Fruit fly (Drosophila melanogaster) whole organism, embryonic: ENCODE measurements around the gene CG4607.

ENCODE experiments used
- Ada2b ChIP-seq: fragments of 200-800 bp; sonication (Bioruptor generic); IDR thresholded peaks from 2 replicates; pipeline ENCODE4 v1.3.6; 2022; ENCODE audit warnings: missing biosample characterization, missing genetic modification characterization
- Antp ChIP-seq: fragments of 200-800 bp; sonication (Bioruptor generic); optimal IDR thresholded peaks from 3 replicates; lab custom pipeline; 2016; ENCODE audit warnings: missing biosample characterization, missing genetic modification characterization
- CG10147 ChIP-seq: fragments of 200-800 bp; sonication (Bioruptor generic); optimal IDR thresholded peaks from 2 replicates; lab custom pipeline; 2019; ENCODE audit warnings: missing biosample characterization, mild to moderate bottlenecking, missing genetic modification characterization, moderate library complexity
- CG10209 ChIP-seq: fragments of 200-800 bp; sonication (Bioruptor generic); optimal IDR thresholded peaks from 3 replicates; lab custom pipeline; 2017; ENCODE audit warnings: missing biosample characterization, mild to moderate bottlenecking, missing genetic modification characterization, missing genetic modification reagents
- CG10274 ChIP-seq: fragments of 200-800 bp; sonication (Bioruptor generic); optimal IDR thresholded peaks from 3 replicates; lab custom pipeline; 2017; ENCODE audit warnings: missing biosample characterization, mild to moderate bottlenecking, missing genetic modification characterization
- CG10366 ChIP-seq: fragments of 200-800 bp; sonication (Bioruptor generic); IDR thresholded peaks from 2 replicates; pipeline ENCODE4 v1.3.6; 2022; ENCODE audit warnings: missing biosample characterization, missing genetic modification characterization
- CG13296 ChIP-seq: fragments of 200-800 bp; sonication (Bioruptor generic); optimal IDR thresholded peaks from 3 replicates; lab custom pipeline; 2018; ENCODE audit warnings: missing biosample characterization, mild to moderate bottlenecking, missing genetic modification characterization
- CG13424 ChIP-seq: fragments of 200-800 bp; sonication (Bioruptor generic); optimal IDR thresholded peaks from 2 replicates; lab custom pipeline; 2019; ENCODE audit warnings: missing biosample characterization, mild to moderate bottlenecking, missing genetic modification characterization, moderate library complexity
- CG14710 ChIP-seq: fragments of 200-800 bp; sonication (Bioruptor generic); optimal IDR thresholded peaks from 3 replicates; lab custom pipeline; 2019; ENCODE audit warnings: missing biosample characterization, mild to moderate bottlenecking, missing genetic modification characterization, moderate library complexity
- CG14965 ChIP-seq: fragments of 200-800 bp; sonication (Bioruptor generic); optimal IDR thresholded peaks from 2 replicates; lab custom pipeline; 2016; ENCODE audit warnings: missing biosample characterization, missing genetic modification characterization, borderline replicate concordance
- CG15269 ChIP-seq: fragments of 200-800 bp; sonication (Bioruptor generic); optimal IDR thresholded peaks from 2 replicates; lab custom pipeline; 2018; ENCODE audit warnings: missing biosample characterization, mild to moderate bottlenecking, missing genetic modification characterization, moderate library complexity
- CG15696 ChIP-seq: fragments of 200-800 bp; sonication (Bioruptor generic); optimal IDR thresholded peaks from 2 replicates; lab custom pipeline; 2019; ENCODE audit warnings: missing biosample characterization, mild to moderate bottlenecking, missing genetic modification characterization, moderate library complexity
- CG1603 ChIP-seq: fragments of 200-800 bp; sonication (Bioruptor generic); optimal IDR thresholded peaks from 2 replicates; lab custom pipeline; 2019; ENCODE audit warnings: missing biosample characterization, mild to moderate bottlenecking, missing genetic modification characterization, moderate library complexity
- CG16813 ChIP-seq: fragments of 200-800 bp; sonication (Bioruptor generic); IDR thresholded peaks from 3 replicates; pipeline ENCODE4 v1.3.6; 2022; ENCODE audit warnings: missing biosample characterization, missing genetic modification characterization; ENCODE audit not compliant: partially characterized antibody
- CG18476 ChIP-seq: fragments of 200-800 bp; sonication (Bioruptor generic); optimal IDR thresholded peaks from 2 replicates; lab custom pipeline; 2016; ENCODE audit warnings: missing biosample characterization, mild to moderate bottlenecking, missing genetic modification characterization
- CG2120 ChIP-seq: fragments of 200-800 bp; sonication (Bioruptor generic); optimal IDR thresholded peaks from 3 replicates; lab custom pipeline; 2016; ENCODE audit warnings: missing biosample characterization, missing genetic modification characterization
- CG2712 ChIP-seq: fragments of 200-800 bp; optimal IDR thresholded peaks from 3 replicates; lab custom pipeline; 2019; ENCODE audit warnings: missing biosample characterization, mild to moderate bottlenecking, missing genetic modification characterization, moderate library complexity
- CG30020 ChIP-seq: fragments of 200-800 bp; optimal IDR thresholded peaks from 2 replicates; lab custom pipeline; 2019; ENCODE audit warnings: missing biosample characterization, mild to moderate bottlenecking, missing genetic modification characterization, moderate library complexity
- CG31441 ChIP-seq: fragments of 200-800 bp; sonication (Bioruptor generic); IDR thresholded peaks from 2 replicates; pipeline ENCODE4 v1.3.6; 2022; ENCODE audit warnings: missing biosample characterization, missing genetic modification characterization
- CG3163 ChIP-seq: fragments of 200-800 bp; sonication (Bioruptor generic); optimal IDR thresholded peaks from 3 replicates; lab custom pipeline; 2016; ENCODE audit warnings: missing biosample characterization, missing genetic modification characterization
- CG32772 ChIP-seq: fragments of 200-800 bp; sonication (Bioruptor generic); IDR thresholded peaks from 2 replicates; pipeline ENCODE4 v1.3.6; 2022; ENCODE audit warnings: missing biosample characterization, missing genetic modification characterization
- CG3726 ChIP-seq: fragments of 200-800 bp; sonication (Bioruptor generic); IDR thresholded peaks from 3 replicates; pipeline ENCODE4, ENCODE4 v1.3.6; 2022; ENCODE audit warnings: missing biosample characterization, missing genetic modification characterization
- CG43689 ChIP-seq: fragments of 200-800 bp; sonication (Bioruptor generic); IDR thresholded peaks from 2 replicates; pipeline ENCODE4 v1.3.6; 2022; ENCODE audit warnings: missing biosample characterization, missing genetic modification characterization
- CG6683 ChIP-seq: fragments of 200-800 bp; sonication (Bioruptor generic); optimal IDR thresholded peaks from 2 replicates; lab custom pipeline; 2017; ENCODE audit warnings: missing biosample characterization, mild to moderate bottlenecking, missing genetic modification characterization, missing genetic modification reagents
- CHES-1-like ChIP-seq: fragments of 200-800 bp; sonication (Bioruptor generic); optimal IDR thresholded peaks from 2 replicates; lab custom pipeline; 2016; ENCODE audit warnings: missing biosample characterization, missing genetic modification characterization
- CoRest ChIP-seq: fragments of 200-800 bp; sonication (Bioruptor generic); optimal IDR thresholded peaks from 3 replicates; lab custom pipeline; 2018; ENCODE audit warnings: missing biosample characterization, mild to moderate bottlenecking, missing genetic modification characterization, moderate library complexity
- Eip74EF ChIP-seq, 2 experiments: fragments of 200-800 bp in 1 of 2; fragments of >200 bp in 1 of 2; sonication (Bioruptor generic) in 1 of 2; optimal IDR thresholded peaks; 2 replicates each; lab custom pipeline; 2017 to 2019; ENCODE audit warnings: missing biosample characterization in 2 of 2, missing genetic modification characterization in 2 of 2, mild to moderate bottlenecking in 1 of 2, moderate library complexity in 1 of 2
- Hmx ChIP-seq: fragments of 200-800 bp; sonication (Bioruptor generic); optimal IDR thresholded peaks from 2 replicates; lab custom pipeline; 2016; ENCODE audit warnings: missing biosample characterization, missing genetic modification characterization
- Hr51 ChIP-seq, 2 experiments: fragments of 200-800 bp; sonication (Bioruptor generic); optimal IDR thresholded peaks; 2 replicates in 1 of 2; 3 replicates in 1 of 2; lab custom pipeline; 2016 to 2018; ENCODE audit warnings: missing biosample characterization in 2 of 2, missing genetic modification characterization in 2 of 2, mild to moderate bottlenecking in 1 of 2, moderate library complexity in 1 of 2
- NC2β ChIP-seq: fragments of 200-800 bp; sonication (Bioruptor generic); optimal IDR thresholded peaks from 2 replicates; lab custom pipeline; 2016; ENCODE audit warnings: missing biosample characterization, missing genetic modification characterization
- Nf-YB ChIP-seq: fragments of 200-800 bp; sonication (Bioruptor generic); optimal IDR thresholded peaks from 3 replicates; lab custom pipeline; 2019; ENCODE audit warnings: missing biosample characterization, mild to moderate bottlenecking, missing genetic modification characterization, moderate library complexity
- Oli ChIP-seq: fragments of 200-800 bp; sonication (Bioruptor generic); optimal IDR thresholded peaks from 2 replicates; lab custom pipeline; 2018; ENCODE audit warnings: missing biosample characterization, mild to moderate bottlenecking, missing genetic modification characterization, moderate library complexity
- Opbp ChIP-seq: fragments of 200-800 bp; sonication (Bioruptor generic); IDR thresholded peaks from 3 replicates; pipeline ENCODE4 v1.3.6; 2022; ENCODE audit warnings: missing biosample characterization, missing genetic modification characterization; ENCODE audit not compliant: partially characterized antibody
- Pdp1 ChIP-seq, 2 experiments: fragments of 200-800 bp; sonication (Bioruptor generic); optimal IDR thresholded peaks; 3 replicates each; lab custom pipeline; 2016; ENCODE audit warnings: missing biosample characterization in 2 of 2, missing genetic modification characterization in 2 of 2, mild to moderate bottlenecking in 1 of 2, moderate library complexity in 1 of 2
- Sox102F ChIP-seq: fragments of 200-800 bp; sonication (Bioruptor generic); optimal IDR thresholded peaks from 2 replicates; lab custom pipeline; 2018; ENCODE audit warnings: missing biosample characterization, mild to moderate bottlenecking, missing genetic modification characterization, moderate library complexity
- bbx ChIP-seq: fragments of 200-800 bp; sonication (Bioruptor generic); IDR thresholded peaks from 2 replicates; pipeline ENCODE4 v1.3.6; 2022; ENCODE audit warnings: missing biosample characterization, missing genetic modification characterization; ENCODE audit not compliant: partially characterized antibody
- bsh ChIP-seq, 2 experiments: fragments of 200-800 bp; sonication (Bioruptor generic); optimal IDR thresholded peaks; 2 replicates each; lab custom pipeline; 2017 to 2018; ENCODE audit warnings: mild to moderate bottlenecking in 2 of 2, missing biosample characterization in 2 of 2, missing genetic modification characterization in 2 of 2, moderate library complexity in 1 of 2
- dati ChIP-seq: fragments of 200-800 bp; sonication (Bioruptor generic); IDR thresholded peaks from 2 replicates; pipeline ENCODE4 v1.3.6; 2022; ENCODE audit warnings: missing biosample characterization, missing genetic modification characterization
- dmrt11E ChIP-seq: fragments of 200-800 bp; sonication (Bioruptor generic); optimal IDR thresholded peaks from 3 replicates; lab custom pipeline; 2018; ENCODE audit warnings: missing biosample characterization, mild to moderate bottlenecking, missing genetic modification characterization, moderate library complexity
- grn ChIP-seq: fragments of 200-800 bp; sonication (Bioruptor generic); optimal IDR thresholded peaks from 3 replicates; lab custom pipeline; 2017; ENCODE audit warnings: missing biosample characterization, missing genetic modification characterization
- gt ChIP-seq: fragments of 200-800 bp; sonication (Bioruptor generic); IDR thresholded peaks from 2 replicates; pipeline ENCODE4 v1.3.6; 2022; ENCODE audit warnings: missing biosample characterization, missing genetic modification characterization
- ham ChIP-seq: fragments of 200-800 bp; sonication (Bioruptor generic); IDR thresholded peaks from 2 replicates; pipeline ENCODE4 v1.3.6; 2022; ENCODE audit warnings: missing biosample characterization, missing genetic modification characterization
- mld ChIP-seq: fragments of 200-800 bp; sonication (Bioruptor generic); IDR thresholded peaks from 3 replicates; pipeline ENCODE4 v1.3.6; 2022; ENCODE audit warnings: missing biosample characterization, missing genetic modification characterization; ENCODE audit not compliant: partially characterized antibody
- p53 ChIP-seq: fragments of 200-800 bp; sonication (Bioruptor generic); optimal IDR thresholded peaks from 2 replicates; lab custom pipeline; 2016; ENCODE audit warnings: missing biosample characterization, missing genetic modification characterization
- run ChIP-seq: fragments of 200-800 bp; sonication (Bioruptor generic); optimal IDR thresholded peaks from 3 replicates; lab custom pipeline; 2018; ENCODE audit warnings: missing biosample characterization, mild to moderate bottlenecking, missing genetic modification characterization
- sens-2 ChIP-seq: fragments of 200-800 bp; sonication (Bioruptor generic); IDR thresholded peaks from 2 replicates; pipeline ENCODE4 v1.3.6; 2022; ENCODE audit warnings: missing biosample characterization, missing genetic modification characterization
- slp2 ChIP-seq: fragments of 200-800 bp; sonication (Bioruptor generic); optimal IDR thresholded peaks from 2 replicates; lab custom pipeline; 2016; ENCODE audit warnings: missing biosample characterization, missing genetic modification characterization
- tx ChIP-seq: fragments of 200-800 bp; sonication (Bioruptor generic); optimal IDR thresholded peaks from 2 replicates; lab custom pipeline; 2016; ENCODE audit warnings: missing biosample characterization, missing genetic modification characterization
- wdn ChIP-seq: fragments of 200-800 bp; sonication (Bioruptor generic); IDR thresholded peaks from 2 replicates; pipeline ENCODE4 v1.3.6; 2022; ENCODE audit warnings: missing biosample characterization, missing genetic modification characterization

Gene CG4607

dm6 chrX:7104400-7105068 is 35.3 kb downstream of the CG4607 start, which contains the start of the genes CG4617 and CG8300:
CG4617 (minus strand) TSS chrX:7104491.
CG8300 (plus strand) TSS chrX:7104885.
- no peak for TF ChIP-seq Eip74EF (GFP tag; optimal IDR thresholded peaks at IDR 0.05; lab: Kevin White, UChicago)
- TF ChIP-seq tx = no peak
- TF ChIP-seq bbx (GFP tag; lab: Robert Waterston, UW) = no peak
- no peak for TF ChIP-seq CG3163 (GFP tag; lab: Kevin White, UChicago)
- TF ChIP-seq CG10366 = no peak
- TF ChIP-seq CG10274 (GFP tag; lab: Kevin White, UChicago) = no peak
- TF ChIP-seq mld = no peak
- TF ChIP-seq CG43689 (GFP tag; lab: Robert Waterston, UW) = no peak
- peak in 1 of 2 experiments; percentile 31 for TF ChIP-seq bsh (GFP tag; optimal IDR thresholded peaks at IDR 0.05; lab: Kevin White, UChicago)
- no peak for TF ChIP-seq Pdp1 (GFP tag; optimal IDR thresholded peaks at IDR 0.05; lab: Kevin White, UChicago)
- peak; percentile 16 for TF ChIP-seq CG10209
- no peak for TF ChIP-seq CG18476
- TF ChIP-seq CG14965 (GFP tag; lab: Kevin White, UChicago) = no peak
- no peak for TF ChIP-seq CG16813
- no peak for TF ChIP-seq gt (GFP tag; lab: Robert Waterston, UW)
- TF ChIP-seq CG15269 (tag; lab: Kevin White, UChicago) = peak; percentile 20
- TF ChIP-seq Opbp = no peak
- TF ChIP-seq Oli (tag; lab: Kevin White, UChicago) = peak; percentile 8
- TF ChIP-seq CG14710 (tag; lab: Kevin White, UChicago) = peak; percentile 64
- TF ChIP-seq CG31441 (GFP tag; lab: Robert Waterston, UW) = peak; percentile 41
- no peak for TF ChIP-seq ham
- peak; percentile 5 for TF ChIP-seq CG15696
- no peak for TF ChIP-seq run
- no peak for TF ChIP-seq grn (GFP tag; lab: Kevin White, UChicago)
- peak; percentile 38; the same call in 1 of the 2 replicates for TF ChIP-seq CG32772 (GFP tag; lab: Robert Waterston, UW)
- TF ChIP-seq NC2β = no peak
- no peak for TF ChIP-seq wdn (GFP tag; lab: Robert Waterston, UW)
- no peak for TF ChIP-seq CG3726 (GFP tag; lab: Robert Waterston, UW)
- no peak for TF ChIP-seq Antp (GFP tag; lab: Kevin White, UChicago)
- no peak for TF ChIP-seq dati
- TF ChIP-seq Hmx (GFP tag; lab: Kevin White, UChicago) = no peak
- no peak for TF ChIP-seq Sox102F
- TF ChIP-seq CG2712 (tag; lab: Kevin White, UChicago) = peak; percentile 51
- peak; percentile 37 for TF ChIP-seq CG13424 (tag; lab: Kevin White, UChicago)
- TF ChIP-seq p53 (GFP tag; lab: Kevin White, UChicago) = no peak
- TF ChIP-seq CHES-1-like (GFP tag; lab: Kevin White, UChicago) = no peak
- no peak for TF ChIP-seq CG6683
- no peak for TF ChIP-seq CG2120
- TF ChIP-seq CoRest (tag; lab: Kevin White, UChicago) = peak; percentile 54
- no peak for TF ChIP-seq CG13296 (GFP tag; lab: Kevin White, UChicago)
- TF ChIP-seq CG10147 (GFP tag; lab: Kevin White, UChicago) = no peak
- TF ChIP-seq CG1603 (tag; lab: Kevin White, UChicago) = peak; percentile 11
- no peak for TF ChIP-seq sens-2 (GFP tag; lab: Robert Waterston, UW)
- no peak for TF ChIP-seq slp2
- peak; percentile 11 for TF ChIP-seq Nf-YB (GFP tag; lab: Kevin White, UChicago)
- TF ChIP-seq Hr51 (GFP tag; optimal IDR thresholded peaks at IDR 0.05; lab: Kevin White, UChicago) = peak in 1 of 2 experiments; percentile 36
- no peak for TF ChIP-seq Ada2b (GFP tag; lab: Robert Waterston, UW)
- TF ChIP-seq CG30020 = peak; percentile 6
- peak; percentile 34 for TF ChIP-seq dmrt11E
